Worm (Caenorhabditis elegans) whole organism, late embryonic: ENCODE measurements around the gene C50F4.1.

ENCODE experiments used
- K02D7.2 ChIP-seq: sonication (generic microtip); optimal IDR thresholded peaks from 2 replicates; lab custom pipeline; 2017; ENCODE audit warnings: mild to moderate bottlenecking, missing genetic modification characterization, missing compliant biosample characterization
- dmd-4 ChIP-seq: sonication (generic microtip); optimal IDR thresholded peaks from 2 replicates; lab custom pipeline; 2016; ENCODE audit warnings: borderline replicate concordance, missing genetic modification characterization, missing compliant biosample characterization
- nhr-232 ChIP-seq: sonication (generic microtip); optimal IDR thresholded peaks from 2 replicates; lab custom pipeline; 2016; ENCODE audit warnings: missing genetic modification characterization, missing compliant biosample characterization
- pag-3 ChIP-seq: sonication (generic microtip); optimal IDR thresholded peaks from 2 replicates; lab custom pipeline; 2016; ENCODE audit warnings: missing compliant biosample characterization, missing genetic modification characterization, borderline replicate concordance
- pha-4 ChIP-seq: fragments of 150-350 bp; optimal IDR thresholded peaks from 2 replicates; lab custom pipeline; 2018; ENCODE audit warnings: missing biosample characterization, missing genetic modification reagents, missing genetic modification characterization
- pqm-1 ChIP-seq: sonication (generic microtip); optimal IDR thresholded peaks from 2 replicates; lab custom pipeline; 2016; ENCODE audit warnings: missing genetic modification characterization, missing compliant biosample characterization
- ref-2 ChIP-seq: sonication (generic microtip); optimal IDR thresholded peaks from 2 replicates; lab custom pipeline; 2016; ENCODE audit warnings: missing genetic modification characterization, missing compliant biosample characterization

ce11 chrV:9549459-9549858 is 22.9 kb downstream of the C50F4.1 start, which contains the start of gene nstp-10:
- TF ChIP-seq K02D7.2 (tag; lab: Kevin White, UChicago) = no peak
- no peak for TF ChIP-seq nhr-232 (tag; lab: Kevin White, UChicago)
- no peak for TF ChIP-seq pha-4 (tag; lab: Kevin White, UChicago)
- TF ChIP-seq pqm-1 (tag; lab: Kevin White, UChicago) = no peak
- no peak for TF ChIP-seq dmd-4
- no peak for TF ChIP-seq ref-2 (tag; lab: Kevin White, UChicago)
- no peak for TF ChIP-seq pag-3
